Fruit fly (Drosophila melanogaster) S2 (cell line): ENCODE data around the gene dnk.

ENCODE experiments used
- CG8478 ChIP-seq: fragments of >200 bp; optimal IDR thresholded peaks from 2 replicates; lab custom pipeline; 2018
- CTCF ChIP-seq, 2 experiments: fragments of >200 bp; optimal IDR thresholded peaks; 2 replicates each; lab custom pipeline; 2018

The dnk gene

dm6 chr3R:19017318-19018043 lies 36.7 kb downstream of the dnk start:
- TF ChIP-seq CG8478 (lab: Kevin White, UChicago) (no peak), CTCF (optimal IDR thresholded peaks at IDR 0.05; lab: Kevin White, UChicago) (no peak)

dm6 chr3R:19023862-19024261 lies 43.1 kb downstream of the dnk start, which contains the start of the genes CG6005 and CG14286:
CG6005 (minus strand) TSS chr3R:19024030.
CG14286 (plus strand) TSS chr3R:19024092.
- TF ChIP-seq CG8478 (lab: Kevin White, UChicago): no peak
- no peak for TF ChIP-seq CTCF (optimal IDR thresholded peaks at IDR 0.05; lab: Kevin White, UChicago)

dm6 chr3R:19024761-19025160 lies 44.0 kb downstream of the dnk start, which contains the start of gene CG14285:
CG14285 (plus strand) TSS chr3R:19025099.
- no peak for TF ChIP-seq CTCF (optimal IDR thresholded peaks at IDR 0.05; lab: Kevin White, UChicago)
- no peak for TF ChIP-seq CG8478 (lab: Kevin White, UChicago)

- TF ChIP-seq CG8478 (lab: Kevin White, UChicago) (no peak), CTCF (optimal IDR thresholded peaks at IDR 0.05; lab: Kevin White, UChicago) (no peak)
These were observed 46.4 kb downstream of the dnk start, which contains the start of gene NP15.6 for dm6 chr3R:19027165-19027564. NP15.6 (plus strand) TSS chr3R:19027368.

dm6 chr3R:19028758-19029157 lies 48.0 kb downstream of the dnk start, which contains the start of the genes GatA and P5cr:
GatA (minus strand) TSS chr3R:19028857.
P5cr (plus strand) TSS chr3R:19028931.
- TF ChIP-seq CG8478 (lab: Kevin White, UChicago) (no peak), CTCF (optimal IDR thresholded peaks at IDR 0.05; lab: Kevin White, UChicago) (no peak)

- TF ChIP-seq CG8478 (lab: Kevin White, UChicago) (no peak), CTCF (optimal IDR thresholded peaks at IDR 0.05; lab: Kevin White, UChicago) (no peak)
These were observed 50.4 kb downstream of the dnk start, which contains the start of the genes Prp18 and CG6013 for dm6 chr3R:19031210-19031609. Prp18 (minus strand) TSS chr3R:19031271. CG6013 (plus strand) TSS chr3R:19031503.
